Worm (Caenorhabditis elegans): ENCODE data around the gene pals-39.

Gene pals-39

DNA sequence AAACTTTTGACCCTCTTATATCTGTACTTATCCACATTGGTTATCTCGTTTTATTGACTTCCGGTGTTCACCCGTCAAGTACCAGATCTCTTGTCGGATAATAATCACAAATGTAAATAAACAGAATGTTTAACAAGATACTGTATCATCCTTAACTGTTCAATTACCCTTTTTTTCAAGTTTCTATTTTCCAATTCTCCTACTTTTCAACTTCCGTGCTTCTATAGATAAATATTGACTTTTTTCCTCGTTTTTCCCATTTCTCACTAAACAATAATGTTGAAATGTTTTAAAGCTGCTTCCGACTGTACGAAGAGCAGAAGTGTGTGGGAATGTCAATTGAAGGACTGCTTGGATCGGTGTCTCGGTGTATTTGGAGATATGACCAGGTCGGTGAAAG is 43.3 kb upstream of the pals-39 start, which contains the start of gene inx-11:
inx-11 (plus strand) TSS at position 301 of the 400 bp plus-strand sequence.
- TF ChIP-seq nhr-76 (tag; optimal IDR thresholded peaks at IDR 0.05) (no peak), efl-1 (optimal IDR thresholded peaks at IDR 0.05) (no peak), efl-1 (GFP tag; optimal IDR thresholded peaks at IDR 0.05 in 1 of 2) (no peak), elt-3 (tag; optimal IDR thresholded peaks at IDR 0.05) (no peak), fkh-10 (GFP tag; optimal IDR thresholded peaks at IDR 0.05) (no peak), nhr-47 (tag; optimal IDR thresholded peaks at IDR 0.05) (no peak), ama-1 (optimal IDR thresholded peaks at IDR 0.05) (no peak), efl-3 (GFP tag; optimal IDR thresholded peaks at IDR 0.05) (no peak), dsc-1 (tag; optimal IDR thresholded peaks at IDR 0.05) (no peak), ceh-88 (GFP tag; IDR thresholded peaks at IDR 0.05) (no peak), ceh-8 (GFP tag; optimal IDR thresholded peaks at IDR 0.05) (no peak)

DNA sequence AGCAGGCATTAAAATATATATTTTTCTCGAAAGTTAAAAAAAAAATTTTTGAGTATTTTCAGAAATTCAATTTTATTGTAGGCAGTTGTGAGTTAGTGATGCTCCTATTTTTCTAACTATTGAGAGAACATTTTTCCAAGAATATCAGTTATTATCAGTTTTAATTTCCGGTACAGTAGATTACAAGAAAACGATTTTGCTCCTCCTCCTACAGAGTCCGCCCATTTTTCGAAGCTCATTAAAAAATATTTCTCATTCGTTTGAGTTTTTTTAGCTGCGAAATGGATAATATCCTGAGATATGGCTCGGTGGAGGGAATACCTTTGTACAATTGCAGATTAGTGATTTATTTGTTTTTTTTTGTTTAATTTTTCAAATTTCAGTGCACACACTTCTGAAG is 40.9 kb upstream of the pals-39 start, which contains the start of gene srt-39:
srt-39 (plus strand) TSS at position 301 of the 400 bp plus-strand sequence.
- TF ChIP-seq fkh-8 (tag; optimal IDR thresholded peaks at IDR 0.05): no peak
- TF ChIP-seq ceh-63 (GFP tag; optimal IDR thresholded peaks at IDR 0.05): no peak
- no peak for TF ChIP-seq egl-27 (tag; optimal IDR thresholded peaks at IDR 0.05)
- no peak for TF ChIP-seq sptf-1 (tag; optimal IDR thresholded peaks at IDR 0.05)
- no peak for TF ChIP-seq mab-9 (GFP tag; IDR thresholded peaks at IDR 0.05)
- TF ChIP-seq mef-2 (tag; optimal IDR thresholded peaks at IDR 0.05): no peak
- no peak for TF ChIP-seq hlh-4 (tag; optimal IDR thresholded peaks at IDR 0.05)
- no peak for TF ChIP-seq unc-86 (tag; optimal IDR thresholded peaks at IDR 0.05)
- no peak for TF ChIP-seq pax-3 (tag; optimal IDR thresholded peaks at IDR 0.05)
- no peak for TF ChIP-seq lin-15B (tag; optimal IDR thresholded peaks at IDR 0.05)
- no peak for TF ChIP-seq F16B12.6 (tag; optimal IDR thresholded peaks at IDR 0.05)
- no peak for TF ChIP-seq hlh-17 (GFP tag; optimal IDR thresholded peaks at IDR 0.05; ENCODE audit: borderline replicate concordance)
- TF ChIP-seq nhr-77 (tag; optimal IDR thresholded peaks at IDR 0.05): no peak
- no peak for TF ChIP-seq skn-1 (tag; optimal IDR thresholded peaks at IDR 0.05)
- TF ChIP-seq efl-3 (GFP tag; optimal IDR thresholded peaks at IDR 0.05): no peak
- no peak for TF ChIP-seq blmp-1 (tag; optimal IDR thresholded peaks at IDR 0.05)
- TF ChIP-seq sup-37 (GFP tag; optimal IDR thresholded peaks at IDR 0.05): no peak
- no peak for TF ChIP-seq lin-13 (GFP tag; optimal IDR thresholded peaks at IDR 0.05)

DNA sequence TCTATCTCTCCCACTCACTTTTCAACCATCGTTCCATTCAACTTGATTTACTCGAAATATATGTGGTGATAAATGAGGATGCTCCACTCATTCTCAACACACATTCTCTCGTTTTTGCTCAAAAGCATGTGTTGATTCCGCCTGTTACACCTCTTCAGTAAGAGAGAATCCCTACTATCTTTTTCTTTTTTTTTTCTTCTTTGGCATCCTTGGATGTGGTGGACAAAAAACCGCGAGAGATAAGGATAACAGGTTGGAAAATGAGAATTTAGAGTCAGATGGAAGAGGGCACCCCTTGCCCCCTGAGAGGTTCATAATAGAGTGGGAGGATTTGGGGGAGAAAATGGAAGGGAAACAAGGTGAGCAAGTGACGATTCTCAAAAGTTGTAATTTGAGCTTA is 35.3 kb upstream of the pals-39 start:
- TF ChIP-seq ces-1 (GFP tag; optimal IDR thresholded peaks at IDR 0.05) (no peak), nhr-19 (GFP tag; conservative IDR thresholded peaks at IDR 0.05) (0 out of 2 replicates have a peak, but pooled peaks have one; percentile 17), nhr-28 (tag; optimal IDR thresholded peaks at IDR 0.05) (no peak), sup-37 (GFP tag; optimal IDR thresholded peaks at IDR 0.05) (no peak), mep-1 (tag; optimal IDR thresholded peaks at IDR 0.05) (peak; percentile 32), lin-14 (GFP tag; optimal IDR thresholded peaks at IDR 0.05) (peak; percentile 79), snu-23 (GFP tag; optimal IDR thresholded peaks at IDR 0.05) (peak; percentile 11), nhr-90 (tag; optimal IDR thresholded peaks at IDR 0.05; ENCODE audit: poor library complexity) (no peak), lsy-2 (tag; optimal IDR thresholded peaks at IDR 0.05) (peak in 1 of 2 experiments; percentile 39), pag-3 (tag; optimal IDR thresholded peaks at IDR 0.05; ENCODE audit: borderline replicate concordance, insufficient read depth) (peak; percentile 95), F16B12.6 (tag; optimal IDR thresholded peaks at IDR 0.05) (no peak), aha-1 (tag; optimal IDR thresholded peaks at IDR 0.05) (no peak), skn-1 (tag; optimal IDR thresholded peaks at IDR 0.05) (no peak), fkh-10 (GFP tag; optimal IDR thresholded peaks at IDR 0.05) (no peak), nhr-71 (tag; optimal IDR thresholded peaks at IDR 0.05) (peak; percentile 40), C16A3.4 (tag; optimal IDR thresholded peaks at IDR 0.05) (no peak), rnt-1 (tag; optimal IDR thresholded peaks at IDR 0.05) (peak; percentile 44), ceh-63 (GFP tag; optimal IDR thresholded peaks at IDR 0.05) (no peak)
